Worm (Caenorhabditis elegans) whole organism, L2 larva: ENCODE measurements around the gene moa-1.

Source experiments
- R02D3.7 ChIP-seq: fragments of 150-350 bp; optimal IDR thresholded peaks from 2 replicates; lab custom pipeline; 2014; ENCODE audit warnings: missing biosample characterization, missing genetic modification characterization
- ZK546.5 ChIP-seq: sonication (generic microtip); optimal IDR thresholded peaks from 2 replicates; lab custom pipeline; 2017; ENCODE audit warnings: missing biosample characterization, missing genetic modification characterization
- aly-2 ChIP-seq: fragments of 150-350 bp; optimal IDR thresholded peaks from 2 replicates; lab custom pipeline; 2014; ENCODE audit warnings: missing biosample characterization, missing genetic modification characterization
- elt-3 ChIP-seq: sonication (generic microtip); optimal IDR thresholded peaks from 2 replicates; lab custom pipeline; 2017; ENCODE audit warnings: missing biosample characterization, missing genetic modification characterization
- fos-1 ChIP-seq: fragments of 150-350 bp; optimal IDR thresholded peaks from 2 replicates; lab custom pipeline; 2014; ENCODE audit warnings: missing biosample characterization, missing genetic modification characterization
- lin-13 ChIP-seq: fragments of 150-350 bp; optimal IDR thresholded peaks from 2 replicates; lab custom pipeline; 2014; ENCODE audit warnings: missing biosample characterization, missing genetic modification reagents, missing genetic modification characterization
- nhr-12 ChIP-seq: fragments of 150-350 bp; optimal IDR thresholded peaks from 2 replicates; lab custom pipeline; 2014; ENCODE audit warnings: missing biosample characterization, missing genetic modification characterization
- unc-39 ChIP-seq: fragments of 150-350 bp; optimal IDR thresholded peaks from 2 replicates; lab custom pipeline; 2014; ENCODE audit warnings: missing biosample characterization, missing genetic modification characterization
- zag-1 ChIP-seq: fragments of 150-350 bp; optimal IDR thresholded peaks from 2 replicates; lab custom pipeline; 2014; ENCODE audit warnings: missing biosample characterization, missing genetic modification characterization

- no peak for TF ChIP-seq nhr-12
- no peak for TF ChIP-seq elt-3 (tag; lab: Kevin White, UChicago)
- no peak for TF ChIP-seq zag-1 (tag; lab: Kevin White, UChicago)
- TF ChIP-seq fos-1 (tag; lab: Kevin White, UChicago): no peak
- TF ChIP-seq lin-13 (GFP tag; lab: Kevin White, UChicago): peak; percentile 70
- no peak for TF ChIP-seq aly-2 (tag; lab: Kevin White, UChicago)
- TF ChIP-seq R02D3.7 (tag; lab: Kevin White, UChicago): no peak
- TF ChIP-seq ZK546.5 (tag; lab: Kevin White, UChicago): no peak
- no peak for TF ChIP-seq unc-39 (tag; lab: Kevin White, UChicago)
Measured at ce11 chrIII:1937879-1938438, 31.7 kb downstream of the moa-1 start.
